Worm (Caenorhabditis elegans) whole organism, mixed stage, embryonic: ENCODE results near the gene sago-1.

Experiments
- blmp-1 ChIP-seq: fragments of 150-350 bp; optimal IDR thresholded peaks from 2 replicates; lab custom pipeline; 2014; ENCODE audit warnings: missing biosample characterization, missing genetic modification characterization
- ceh-43 ChIP-seq: fragments of 200-800 bp; sonication (Bioruptor generic); optimal IDR thresholded peaks from 2 replicates; lab custom pipeline; 2018; ENCODE audit warnings: mild to moderate bottlenecking, missing genetic modification characterization, moderate library complexity, missing compliant biosample characterization
- ces-1 ChIP-seq: fragments of 150-350 bp; optimal IDR thresholded peaks from 2 replicates; lab custom pipeline; 2014; ENCODE audit warnings: missing biosample characterization, missing genetic modification reagents, missing genetic modification characterization
- lin-13 ChIP-seq: fragments of 150-350 bp; optimal IDR thresholded peaks from 2 replicates; lab custom pipeline; 2014; ENCODE audit warnings: missing biosample characterization, missing genetic modification characterization
- lsy-2 ChIP-seq: fragments of 150-350 bp; optimal IDR thresholded peaks from 2 replicates; lab custom pipeline; 2014; ENCODE audit warnings: missing biosample characterization, missing genetic modification characterization
- mab-5 ChIP-seq: fragments of 150-350 bp; optimal IDR thresholded peaks from 2 replicates; lab custom pipeline; 2014; ENCODE audit warnings: missing biosample characterization, missing genetic modification characterization
- nhr-237 ChIP-seq: fragments of 150-350 bp; optimal IDR thresholded peaks from 2 replicates; lab custom pipeline; 2014; ENCODE audit warnings: missing biosample characterization, missing genetic modification characterization
- snpc-4 ChIP-seq: fragments of 150-350 bp; optimal IDR thresholded peaks from 2 replicates; lab custom pipeline; 2014; ENCODE audit warnings: missing biosample characterization, missing genetic modification characterization
- sptf-1 ChIP-seq: sonication (generic microtip); optimal IDR thresholded peaks from 2 replicates; lab custom pipeline; 2017; ENCODE audit warnings: mild to moderate bottlenecking, missing genetic modification characterization, moderate library complexity, missing compliant biosample characterization
- unc-39 ChIP-seq: fragments of 150-350 bp; optimal IDR thresholded peaks from 2 replicates; lab custom pipeline; 2014; ENCODE audit warnings: missing biosample characterization, missing genetic modification characterization
- unc-62 ChIP-seq: fragments of 150-350 bp; optimal IDR thresholded peaks from 2 replicates; lab custom pipeline; 2014; ENCODE audit warnings: missing biosample characterization, missing genetic modification reagents, missing genetic modification characterization
- zip-8 ChIP-seq: fragments of 150-350 bp; optimal IDR thresholded peaks from 2 replicates; lab custom pipeline; 2014; ENCODE audit warnings: missing biosample characterization, missing genetic modification characterization

DNA sequence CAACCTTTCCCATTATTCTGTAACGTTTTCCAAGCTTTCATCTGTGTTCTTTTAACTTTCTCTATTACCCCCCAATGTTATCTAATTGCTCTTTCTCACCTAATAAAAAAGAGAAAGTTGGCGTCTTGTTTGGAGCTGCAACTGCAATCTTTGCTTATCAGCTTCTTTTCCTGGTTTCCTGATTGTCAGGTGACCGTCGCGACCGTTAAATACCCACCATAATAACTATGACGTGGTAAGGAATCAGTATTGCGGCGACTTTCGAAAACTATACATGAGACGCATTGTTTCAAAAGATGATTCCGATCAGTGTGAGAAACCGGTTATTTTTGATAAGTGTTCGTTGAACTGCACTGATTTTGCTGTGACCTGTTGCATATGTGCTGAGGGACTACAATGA, 28.4 kb upstream of the sago-1 start:
- TF ChIP-seq mab-5 (no peak), snpc-4 (tag; lab: Kevin White, UChicago) (no peak), lsy-2 (tag; lab: Kevin White, UChicago) (no peak), ceh-43 (GFP tag; lab: Kevin White, UChicago) (no peak), sptf-1 (tag; lab: Kevin White, UChicago) (no peak), zip-8 (tag; lab: Kevin White, UChicago) (no peak), unc-62 (GFP tag; lab: Kevin White, UChicago) (no peak), ces-1 (GFP tag; lab: Kevin White, UChicago) (no peak), blmp-1 (tag; lab: Kevin White, UChicago) (no peak), nhr-237 (tag; lab: Kevin White, UChicago) (no peak), lin-13 (tag; lab: Kevin White, UChicago) (no peak), unc-39 (tag; lab: Kevin White, UChicago) (no peak)
